Fruit fly (Drosophila melanogaster): ENCODE results near the gene CG6761.
A peak's percentile ranks its signal among the peaks of the same experiment; 100 is the strongest.

Gene CG6761

DNA sequence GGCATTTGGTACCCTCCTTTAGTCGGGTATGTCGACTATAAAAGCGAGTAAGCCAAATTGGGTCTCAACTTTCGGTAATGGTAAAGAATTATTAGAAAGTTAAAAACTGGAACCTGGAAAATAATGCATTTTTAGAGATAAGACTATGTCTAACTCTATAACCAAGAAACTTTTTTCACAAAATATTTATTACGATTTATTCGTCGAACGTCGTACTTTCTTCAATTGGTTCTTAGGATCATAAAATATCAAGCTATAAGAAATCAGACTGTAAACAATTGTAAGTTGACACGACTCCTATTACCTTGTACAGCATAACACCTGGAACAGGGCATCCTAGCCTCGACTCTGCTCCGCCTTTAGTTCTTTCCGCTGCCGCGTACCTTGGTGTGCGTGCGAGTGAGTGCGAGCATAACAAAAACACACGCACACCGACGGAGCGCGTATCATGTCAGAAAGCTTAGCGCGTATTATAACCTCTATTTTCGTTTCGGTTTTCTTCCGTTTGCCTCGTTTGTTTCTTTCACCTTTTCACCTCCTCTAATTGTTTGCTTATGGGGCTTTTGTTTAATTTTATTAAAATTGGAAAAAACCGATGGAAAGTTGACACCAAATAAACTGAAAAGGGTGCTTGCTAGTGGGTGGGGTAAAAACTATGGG lies 10.4 kb downstream of the CG6761 start:
- peak; percentile 98 for TF ChIP-seq noc (tag; optimal IDR thresholded peaks at IDR 0.05)

DNA sequence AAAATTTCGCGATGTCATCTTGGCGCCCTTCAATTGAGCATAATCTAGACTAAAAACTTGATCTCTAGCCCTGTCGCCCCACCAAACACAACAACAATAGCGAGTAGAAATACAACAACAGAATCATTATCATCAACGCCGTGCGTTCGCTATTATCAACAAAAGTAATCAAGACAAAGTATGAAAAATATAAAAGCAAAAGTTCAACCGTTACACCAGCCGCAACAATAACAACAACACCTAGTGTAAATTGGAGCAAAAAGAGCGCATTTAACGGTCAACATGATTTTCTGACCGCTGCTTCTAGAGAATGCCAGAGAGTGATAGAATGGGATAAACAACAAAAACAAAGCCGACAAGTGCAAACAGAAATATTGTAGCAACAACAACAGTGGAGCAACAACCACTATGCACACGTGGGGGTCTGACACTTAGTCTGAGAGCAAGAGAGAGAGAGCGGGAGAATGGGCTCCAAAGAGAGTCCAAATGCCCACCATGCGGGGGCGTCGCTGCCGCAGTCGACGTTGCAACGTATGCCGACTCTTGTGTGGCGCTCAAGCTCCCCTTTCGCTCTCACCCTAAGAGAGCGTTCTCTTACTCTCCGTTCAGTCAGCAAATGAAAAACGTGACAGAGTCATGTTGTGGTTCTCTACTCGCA lies 11.0 kb downstream of the CG6761 start:
- peak; percentile 41 for TF ChIP-seq noc (tag; optimal IDR thresholded peaks at IDR 0.05)

DNA sequence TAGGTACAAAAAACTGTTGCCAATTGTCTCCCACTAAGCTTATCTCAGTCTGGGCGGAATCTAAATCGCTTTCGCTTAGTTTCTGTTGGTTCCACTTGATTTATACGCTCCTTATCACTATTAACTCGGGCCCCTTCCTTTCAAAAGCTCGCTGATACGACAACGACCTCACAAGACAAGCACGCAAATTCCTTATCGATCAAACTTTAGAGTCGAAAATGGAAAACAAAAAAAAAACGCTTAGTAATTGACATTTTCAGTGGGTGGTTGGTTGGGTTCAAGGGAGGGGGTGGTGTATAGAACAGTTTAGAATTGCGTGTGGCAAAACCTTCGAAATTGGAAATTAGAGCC lies 11.9 kb downstream of the CG6761 start:
- TF ChIP-seq noc (tag; optimal IDR thresholded peaks at IDR 0.05) = peak; percentile 91

dm6 chr3L:9690798-9691475 lies 12.5 kb downstream of the CG6761 start:
- TF ChIP-seq noc (tag; optimal IDR thresholded peaks at IDR 0.05) = peak; percentile 96

DNA sequence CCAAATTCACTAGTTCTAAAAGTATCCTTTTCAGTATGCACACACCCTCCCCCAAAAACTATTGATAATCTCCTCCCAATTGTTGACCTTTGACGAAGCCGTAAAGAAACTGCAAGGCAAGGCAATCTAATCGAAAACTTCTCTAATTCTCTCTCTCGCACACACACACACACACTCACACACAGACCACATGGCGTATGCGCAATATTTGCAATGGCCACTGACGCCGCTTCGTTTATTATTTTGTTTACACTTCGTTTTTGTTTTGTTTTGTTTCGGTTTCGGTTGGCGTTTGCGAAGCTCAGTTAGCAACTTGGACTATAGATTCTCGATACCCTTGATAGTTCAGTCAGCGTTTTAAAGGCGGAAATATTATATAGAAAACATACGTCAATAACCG lies 13.6 kb downstream of the CG6761 start:
- TF ChIP-seq noc (tag; optimal IDR thresholded peaks at IDR 0.05) = no peak

- no peak for TF ChIP-seq noc (tag; optimal IDR thresholded peaks at IDR 0.05)
These were observed 14.7 kb downstream of the CG6761 start for dm6 chr3L:9688674-9689073.

dm6 chr3L:9687536-9687935 lies 15.9 kb downstream of the CG6761 start:
- no peak for TF ChIP-seq noc (tag; optimal IDR thresholded peaks at IDR 0.05)

dm6 chr3L:9684871-9685270 lies 18.5 kb downstream of the CG6761 start, which contains the start of gene CG16719:
CG16719 (plus strand) TSS chr3L:9685171.
- no peak for TF ChIP-seq noc (tag; optimal IDR thresholded peaks at IDR 0.05)

DNA sequence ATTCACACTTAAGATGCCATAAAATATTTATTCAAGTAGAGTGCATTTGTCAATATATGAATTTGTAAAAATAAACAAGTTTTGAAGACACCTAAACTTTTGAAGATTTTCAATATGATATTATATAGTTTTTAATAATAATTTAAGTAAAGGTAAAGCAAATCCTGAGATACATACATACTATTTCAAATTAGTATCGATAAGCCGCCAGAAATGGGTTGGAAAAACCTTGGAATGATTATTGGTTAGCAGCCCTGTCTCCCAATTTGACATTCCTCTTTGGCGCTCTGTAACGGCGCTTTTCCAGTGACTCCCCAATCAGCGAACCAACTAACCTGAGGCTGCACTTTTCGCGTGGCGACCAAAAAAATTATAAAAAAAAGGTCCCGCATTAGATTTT lies 22.4 kb downstream of the CG6761 start, which contains the start of gene alphaTub67C:
Gene alphaTub67C (plus strand): TSS at position 301 of the 400 bp plus-strand sequence.
- no peak for TF ChIP-seq noc (tag; optimal IDR thresholded peaks at IDR 0.05)

DNA sequence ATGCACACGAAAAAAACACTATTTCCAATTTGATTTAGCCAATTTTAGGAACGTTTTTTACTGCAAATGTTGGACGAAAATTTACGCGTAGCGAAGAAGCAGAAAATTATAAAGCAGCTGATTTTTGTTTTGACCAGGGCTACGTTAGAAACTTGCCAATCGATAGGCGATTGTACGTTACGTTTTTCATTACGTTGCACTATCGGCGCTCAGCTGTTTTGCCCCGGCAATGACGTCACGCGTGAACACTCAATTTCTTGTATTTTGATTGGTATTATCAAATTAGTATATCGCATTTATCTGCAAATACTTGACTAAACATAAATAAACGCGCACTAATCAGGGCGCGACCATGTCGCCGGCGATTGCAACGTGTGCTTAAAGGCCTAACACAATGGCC lies 24.4 kb downstream of the CG6761 start, which contains the start of the genes fry and CG16717:
Gene fry (minus strand): TSS at position 110 of the 400 bp plus-strand sequence.
Gene CG16717 (plus strand): TSS at position 208 of the 400 bp plus-strand sequence.
- no peak for TF ChIP-seq noc (tag; optimal IDR thresholded peaks at IDR 0.05)

DNA sequence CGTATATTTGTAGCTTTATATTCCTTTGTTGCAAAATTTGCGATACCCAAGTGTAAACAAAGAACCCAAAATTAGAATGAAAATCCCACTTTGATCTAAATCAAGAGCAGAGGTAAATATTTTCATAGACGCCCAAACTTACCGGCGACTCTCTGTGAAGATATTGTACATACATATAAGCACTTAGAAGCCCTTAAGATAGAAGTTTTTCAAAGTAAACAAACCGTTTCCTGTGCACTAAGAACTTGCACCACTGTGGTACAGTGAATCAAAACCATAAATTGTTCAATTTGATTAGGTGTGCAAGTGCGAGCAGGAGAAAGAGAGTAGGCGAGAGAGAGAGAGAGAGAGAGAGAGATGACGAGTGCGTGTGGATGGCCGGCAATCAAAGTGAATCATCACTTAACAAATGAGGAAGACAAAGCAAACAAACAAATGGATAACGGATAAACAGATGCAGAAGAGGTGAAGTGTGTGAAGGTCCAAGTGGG lies 25.3 kb downstream of the CG6761 start:
- TF ChIP-seq noc (tag; optimal IDR thresholded peaks at IDR 0.05) = no peak

DNA sequence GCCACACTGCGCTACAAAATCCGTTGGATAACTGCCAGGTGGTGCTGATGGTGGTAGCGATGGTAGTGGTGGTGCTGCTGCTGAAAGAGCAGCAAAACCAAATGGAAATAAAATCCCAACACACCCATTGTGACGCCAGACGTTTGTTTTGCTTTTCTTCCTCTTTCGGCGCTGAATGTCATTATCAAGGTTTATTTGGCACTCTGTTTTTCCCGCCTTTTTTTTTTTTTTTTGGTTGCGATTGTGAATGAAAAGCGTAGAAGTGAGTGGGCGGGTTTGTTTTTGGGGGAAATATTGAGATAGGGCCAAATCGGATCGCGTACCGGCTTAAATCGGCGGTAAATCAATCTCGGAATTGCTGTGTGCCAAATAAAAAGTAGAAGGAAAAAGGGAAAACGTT lies 26.1 kb downstream of the CG6761 start:
- no peak for TF ChIP-seq noc (tag; optimal IDR thresholded peaks at IDR 0.05)

- TF ChIP-seq noc (tag; optimal IDR thresholded peaks at IDR 0.05) = peak; percentile 31
These were observed 27.8 kb downstream of the CG6761 start for dm6 chr3L:9675528-9675963.

DNA sequence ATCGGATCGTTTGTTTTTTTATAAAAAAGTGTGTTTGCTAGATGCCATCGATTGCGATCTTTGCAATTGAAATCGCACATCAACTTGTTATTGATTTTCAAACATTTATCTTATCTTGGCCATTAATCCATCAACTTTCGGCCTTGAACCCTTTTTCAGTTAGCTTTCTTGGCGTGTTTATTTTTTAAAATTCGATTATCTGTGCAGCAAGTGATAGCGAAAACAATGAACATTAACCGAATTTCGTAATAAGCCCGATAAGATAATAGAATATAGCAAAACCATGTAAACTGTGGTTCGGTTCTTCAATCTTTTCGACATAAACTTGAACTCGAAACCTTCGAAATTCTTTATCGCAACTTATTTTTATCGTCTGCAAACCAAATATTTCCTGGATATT lies 29.1 kb downstream of the CG6761 start:
- no peak for TF ChIP-seq noc (tag; optimal IDR thresholded peaks at IDR 0.05)

- TF ChIP-seq noc (tag; optimal IDR thresholded peaks at IDR 0.05) = no peak
These were observed 32.0 kb downstream of the CG6761 start for dm6 chr3L:9671372-9671771.

Data from whole organism, larva.